Fruit fly (Drosophila melanogaster) whole organism, embryonic: ENCODE measurements around the gene CG14655.

ENCODE experiments used
- Asciz ChIP-seq: fragments of 200-800 bp; sonication (Bioruptor generic); optimal IDR thresholded peaks from 2 replicates; lab custom pipeline; 2017; ENCODE audit warnings: missing biosample characterization, mild to moderate bottlenecking, missing genetic modification characterization, missing genetic modification reagents
- Atf6 ChIP-seq: fragments of 200-800 bp; sonication (Bioruptor generic); IDR thresholded peaks from 2 replicates; pipeline ENCODE4 v1.3.6; 2022; ENCODE audit warnings: missing biosample characterization, missing genetic modification characterization
- CG10543 ChIP-seq: fragments of 200-800 bp; sonication (Bioruptor generic); optimal IDR thresholded peaks from 3 replicates; lab custom pipeline; 2017; ENCODE audit warnings: missing biosample characterization, mild to moderate bottlenecking, missing genetic modification characterization, moderate library complexity
- CG11456 ChIP-seq: fragments of 200-800 bp; sonication (Bioruptor generic); IDR thresholded peaks from 3 replicates; pipeline ENCODE4 v1.3.6; 2022; ENCODE audit warnings: missing biosample characterization, missing genetic modification characterization
- CG11695 ChIP-seq: fragments of 200-800 bp; sonication (Bioruptor generic); IDR thresholded peaks from 3 replicates; pipeline ENCODE4 v1.3.6; 2022; ENCODE audit warnings: missing biosample characterization, missing genetic modification characterization
- CG13123 ChIP-seq: fragments of 200-800 bp; sonication (Bioruptor generic); optimal IDR thresholded peaks from 2 replicates; lab custom pipeline; 2016; ENCODE audit warnings: missing biosample characterization, missing genetic modification characterization
- CG14050 ChIP-seq: fragments of 200-800 bp; sonication (Bioruptor generic); IDR thresholded peaks from 3 replicates; pipeline ENCODE4 v1.3.6; 2022; ENCODE audit warnings: missing biosample characterization, missing genetic modification characterization
- CG14965 ChIP-seq: fragments of 200-800 bp; sonication (Bioruptor generic); optimal IDR thresholded peaks from 2 replicates; lab custom pipeline; 2016; ENCODE audit warnings: missing biosample characterization, missing genetic modification characterization, borderline replicate concordance
- CG17361 ChIP-seq: fragments of 200-800 bp; sonication (Bioruptor generic); IDR thresholded peaks from 3 replicates; pipeline ENCODE4 v1.3.6; 2022; ENCODE audit warnings: missing biosample characterization, missing genetic modification characterization
- CG17912 ChIP-seq: fragments of 200-800 bp; sonication (Bioruptor generic); optimal IDR thresholded peaks from 2 replicates; lab custom pipeline; 2018; ENCODE audit warnings: missing biosample characterization, mild to moderate bottlenecking, missing genetic modification characterization
- CG2199 ChIP-seq: fragments of 200-800 bp; sonication (Bioruptor generic); IDR thresholded peaks from 3 replicates; pipeline ENCODE4 v1.3.6; 2022; ENCODE audit warnings: missing biosample characterization, missing genetic modification characterization
- CG2678 ChIP-seq: fragments of 200-800 bp; sonication (Bioruptor generic); optimal IDR thresholded peaks from 3 replicates; lab custom pipeline; 2019; ENCODE audit warnings: missing biosample characterization, mild to moderate bottlenecking, missing genetic modification characterization, moderate library complexity
- CG42726 ChIP-seq: fragments of 200-800 bp; sonication (Bioruptor generic); IDR thresholded peaks from 2 replicates; pipeline ENCODE4 v1.3.6; 2022; ENCODE audit warnings: missing biosample characterization, missing genetic modification characterization; ENCODE audit not compliant: partially characterized antibody
- CG7963 ChIP-seq: fragments of 200-800 bp; sonication (Bioruptor generic); IDR thresholded peaks from 3 replicates; pipeline ENCODE4 v1.3.6; 2022; ENCODE audit warnings: missing biosample characterization, missing genetic modification characterization; ENCODE audit not compliant: partially characterized antibody
- CG8281 ChIP-seq: fragments of 200-800 bp; sonication (Bioruptor generic); optimal IDR thresholded peaks from 2 replicates; lab custom pipeline; 2018; ENCODE audit warnings: missing biosample characterization, mild to moderate bottlenecking, missing genetic modification characterization, moderate library complexity
- CG9817 ChIP-seq: fragments of 200-800 bp; sonication (Bioruptor generic); optimal IDR thresholded peaks from 2 replicates; lab custom pipeline; 2018; ENCODE audit warnings: missing biosample characterization, mild to moderate bottlenecking, missing genetic modification characterization, moderate library complexity
- D ChIP-seq, 2 experiments: fragments of 200-800 bp in 1 of 2; fragments of >200 bp in 1 of 2; sonication (Bioruptor generic) in 1 of 2; optimal IDR thresholded peaks; 2 replicates in 1 of 2; 3 replicates in 1 of 2; lab custom pipeline; 2017; ENCODE audit warnings: mild to moderate bottlenecking in 1 of 2, missing biosample characterization in 1 of 2, missing genetic modification characterization in 1 of 2, missing genetic modification reagents in 1 of 2
- Dbx ChIP-seq: fragments of 200-800 bp; sonication (Bioruptor generic); IDR thresholded peaks from 3 replicates; pipeline ENCODE4 v1.3.6; 2022; ENCODE audit warnings: missing biosample characterization, missing genetic modification characterization
- Dp ChIP-seq: fragments of 200-800 bp; sonication (Bioruptor generic); optimal IDR thresholded peaks from 2 replicates; lab custom pipeline; 2018; ENCODE audit warnings: missing biosample characterization, mild to moderate bottlenecking, missing genetic modification characterization, moderate library complexity
- Ets97D ChIP-seq: fragments of 200-800 bp; sonication (Bioruptor generic); optimal IDR thresholded peaks from 3 replicates; lab custom pipeline; 2016; ENCODE audit warnings: missing biosample characterization, missing genetic modification characterization
- Gug ChIP-seq: fragments of 200-800 bp; sonication (Bioruptor generic); IDR thresholded peaks from 4 replicates; pipeline ENCODE4 v1.3.6; 2022; ENCODE audit warnings: missing biosample characterization, missing genetic modification characterization
- H15 ChIP-seq: fragments of 200-800 bp; sonication (Bioruptor generic); IDR thresholded peaks from 3 replicates; pipeline ENCODE4 v1.3.6; 2022; ENCODE audit warnings: missing biosample characterization, missing genetic modification characterization
- HLH3B ChIP-seq: fragments of 200-800 bp; sonication (Bioruptor generic); IDR thresholded peaks from 2 replicates; pipeline ENCODE4 v1.3.6; 2022; ENCODE audit warnings: missing biosample characterization, missing genetic modification characterization
- HLHmδ ChIP-seq: fragments of 200-800 bp; sonication (Bioruptor generic); optimal IDR thresholded peaks from 2 replicates; lab custom pipeline; 2018; ENCODE audit warnings: missing biosample characterization, mild to moderate bottlenecking, missing genetic modification characterization, moderate library complexity
- Kr ChIP-seq: fragments of 200-800 bp; sonication (Bioruptor generic); optimal IDR thresholded peaks from 2 replicates; lab custom pipeline; 2017; ENCODE audit warnings: missing biosample characterization, mild to moderate bottlenecking, missing genetic modification characterization
- Sry-δ ChIP-seq: fragments of 200-800 bp; sonication (Bioruptor generic); optimal IDR thresholded peaks from 2 replicates; lab custom pipeline; 2016; ENCODE audit warnings: missing biosample characterization, missing genetic modification characterization
- Ssrp ChIP-seq: fragments of 200-800 bp; sonication (Bioruptor generic); optimal IDR thresholded peaks from 2 replicates; lab custom pipeline; 2018; ENCODE audit warnings: missing biosample characterization, mild to moderate bottlenecking, missing genetic modification characterization, moderate library complexity
- Xrp1 ChIP-seq: fragments of 200-800 bp; sonication (Bioruptor generic); IDR thresholded peaks from 2 replicates; pipeline ENCODE4 v1.3.6; 2022; ENCODE audit warnings: missing biosample characterization, missing genetic modification characterization
- corto ChIP-seq: fragments of 200-800 bp; sonication (Bioruptor generic); optimal IDR thresholded peaks from 2 replicates; lab custom pipeline; 2016; ENCODE audit warnings: missing biosample characterization, mild to moderate bottlenecking, missing genetic modification characterization, moderate library complexity
- dan ChIP-seq: fragments of 200-800 bp; sonication (Bioruptor generic); IDR thresholded peaks from 2 replicates; pipeline ENCODE4 v1.3.6; 2022; ENCODE audit warnings: missing biosample characterization, missing genetic modification characterization
- disco-r ChIP-seq: fragments of 200-800 bp; sonication (Bioruptor generic); optimal IDR thresholded peaks from 2 replicates; lab custom pipeline; 2016; ENCODE audit warnings: missing biosample characterization, missing genetic modification characterization
- fd102C ChIP-seq: fragments of 200-800 bp; sonication (Bioruptor generic); optimal IDR thresholded peaks from 2 replicates; lab custom pipeline; 2018; ENCODE audit warnings: missing biosample characterization, mild to moderate bottlenecking, missing genetic modification characterization, moderate library complexity
- ftz-f1 ChIP-seq: fragments of 200-800 bp; sonication (Bioruptor generic); optimal IDR thresholded peaks from 2 replicates; lab custom pipeline; 2016; ENCODE audit warnings: missing biosample characterization, missing genetic modification characterization
- fu2 ChIP-seq: fragments of 200-800 bp; sonication (Bioruptor generic); optimal IDR thresholded peaks from 2 replicates; lab custom pipeline; 2016; ENCODE audit warnings: missing biosample characterization, missing genetic modification characterization
- grn ChIP-seq: fragments of 200-800 bp; sonication (Bioruptor generic); optimal IDR thresholded peaks from 3 replicates; lab custom pipeline; 2017; ENCODE audit warnings: missing biosample characterization, missing genetic modification characterization
- gsb-n ChIP-seq: fragments of 200-800 bp; sonication (Bioruptor generic); optimal IDR thresholded peaks from 3 replicates; lab custom pipeline; 2018; ENCODE audit warnings: missing biosample characterization, mild to moderate bottlenecking, missing genetic modification characterization
- ham ChIP-seq: fragments of 200-800 bp; sonication (Bioruptor generic); IDR thresholded peaks from 2 replicates; pipeline ENCODE4 v1.3.6; 2022; ENCODE audit warnings: missing biosample characterization, missing genetic modification characterization
- hbn ChIP-seq: fragments of 200-800 bp; sonication (Bioruptor generic); IDR thresholded peaks from 2 replicates; pipeline ENCODE4 v1.3.6; 2022; ENCODE audit warnings: missing biosample characterization, missing genetic modification characterization; ENCODE audit not compliant: partially characterized antibody
- her ChIP-seq: fragments of 200-800 bp; sonication (Bioruptor generic); optimal IDR thresholded peaks from 2 replicates; lab custom pipeline; 2016; ENCODE audit warnings: missing biosample characterization, missing genetic modification characterization
- hth ChIP-seq: fragments of >200 bp; optimal IDR thresholded peaks from 2 replicates; lab custom pipeline; 2017; ENCODE audit warnings: inconsistent platforms
- knrl ChIP-seq: fragments of 200-800 bp; sonication (Bioruptor generic); IDR thresholded peaks from 3 replicates; pipeline ENCODE4 v1.3.6; 2022; ENCODE audit warnings: missing biosample characterization, missing genetic modification characterization; ENCODE audit not compliant: partially characterized antibody
- lbe ChIP-seq: fragments of 200-800 bp; sonication (Bioruptor generic); optimal IDR thresholded peaks from 2 replicates; lab custom pipeline; 2016; ENCODE audit warnings: missing biosample characterization, mild to moderate bottlenecking, missing genetic modification characterization
- maf-S ChIP-seq: fragments of 200-800 bp; sonication (Bioruptor generic); optimal IDR thresholded peaks from 2 replicates; lab custom pipeline; 2016; ENCODE audit warnings: missing biosample characterization, missing genetic modification characterization
- pnt ChIP-seq: fragments of 200-800 bp; sonication (Bioruptor generic); optimal IDR thresholded peaks from 3 replicates; lab custom pipeline; 2016; ENCODE audit warnings: missing biosample characterization, missing genetic modification characterization
- row ChIP-seq: fragments of 200-800 bp; sonication (Bioruptor generic); IDR thresholded peaks from 3 replicates; pipeline ENCODE4 v1.3.6; 2022; ENCODE audit warnings: missing biosample characterization, missing genetic modification characterization
- sd ChIP-seq: fragments of 200-800 bp; sonication (Bioruptor generic); optimal IDR thresholded peaks from 3 replicates; lab custom pipeline; 2018; ENCODE audit warnings: missing biosample characterization, mild to moderate bottlenecking, missing genetic modification characterization, moderate library complexity
- sima ChIP-seq: fragments of 200-800 bp; sonication (Bioruptor generic); optimal IDR thresholded peaks from 2 replicates; lab custom pipeline; 2016; ENCODE audit warnings: missing biosample characterization, missing genetic modification characterization
- stwl ChIP-seq: fragments of 200-800 bp; sonication (Bioruptor generic); optimal IDR thresholded peaks from 3 replicates; lab custom pipeline; 2018; ENCODE audit warnings: missing biosample characterization, mild to moderate bottlenecking, missing genetic modification characterization, moderate library complexity
- tna ChIP-seq: fragments of 200-800 bp; sonication (Bioruptor generic); IDR thresholded peaks from 2 replicates; pipeline ENCODE4 v1.3.6; 2022; ENCODE audit warnings: missing biosample characterization, missing genetic modification characterization; ENCODE audit not compliant: partially characterized antibody
- toy ChIP-seq: fragments of 200-800 bp; sonication (Bioruptor generic); IDR thresholded peaks from 2 replicates; pipeline ENCODE4 v1.3.6; 2022; ENCODE audit warnings: missing biosample characterization, missing genetic modification characterization
- ttk ChIP-seq: fragments of 200-800 bp; sonication (Bioruptor generic); IDR thresholded peaks from 2 replicates; pipeline ENCODE4 v2.1.2; 2022; ENCODE audit warnings: missing biosample characterization, missing genetic modification characterization
- vfl ChIP-seq: fragments of 200-800 bp; sonication (Bioruptor generic); optimal IDR thresholded peaks from 2 replicates; lab custom pipeline; 2016; ENCODE audit warnings: missing biosample characterization, missing genetic modification characterization

CG14655 gene

dm6 chr3R:4731006-4731405 is 49.1 kb downstream of the CG14655 start (continued):
- TF ChIP-seq ftz-f1 (GFP tag; lab: Kevin White, UChicago) (no peak), HLH3B (GFP tag; lab: Robert Waterston, UW) (no peak), Asciz (GFP tag; lab: Kevin White, UChicago) (no peak), CG7963 (GFP tag; lab: Robert Waterston, UW) (no peak), CG8281 (tag; lab: Kevin White, UChicago) (no peak), vfl (GFP tag; lab: Kevin White, UChicago) (no peak), CG14965 (GFP tag; lab: Kevin White, UChicago) (no peak), CG2678 (peak; percentile 11), hbn (GFP tag; lab: Robert Waterston, UW) (no peak), Ssrp (tag; lab: Kevin White, UChicago) (no peak), corto (GFP tag; lab: Kevin White, UChicago) (no peak), CG17361 (no peak), Atf6 (GFP tag; lab: Robert Waterston, UW) (no peak), knrl (GFP tag; lab: Robert Waterston, UW) (no peak), her (GFP tag; lab: Kevin White, UChicago) (no peak), toy (GFP tag; lab: Robert Waterston, UW) (no peak), dan (no peak), CG14050 (GFP tag; lab: Robert Waterston, UW) (no peak), H15 (no peak), Xrp1 (GFP tag; lab: Robert Waterston, UW) (peak; percentile 37; the same call in 1 of the 2 replicates), pnt (GFP tag; lab: Kevin White, UChicago) (no peak), Dbx (GFP tag; lab: Robert Waterston, UW) (no peak), Gug (GFP tag; lab: Robert Waterston, UW) (no peak), Kr (GFP tag; lab: Kevin White, UChicago) (no peak), CG11456 (no peak), ham (GFP tag; lab: Robert Waterston, UW) (no peak), CG10543 (GFP tag; lab: Kevin White, UChicago) (no peak), Sry-δ (GFP tag; lab: Kevin White, UChicago) (no peak), hth (lab: Kevin White, UChicago) (no peak), stwl (tag; lab: Kevin White, UChicago) (no peak), row (GFP tag; lab: Robert Waterston, UW) (peak; percentile 32; the same call in 2 of the 3 replicates), sima (GFP tag; lab: Kevin White, UChicago) (no peak), lbe (GFP tag; lab: Kevin White, UChicago) (no peak), disco-r (GFP tag; lab: Kevin White, UChicago) (no peak), grn (GFP tag; lab: Kevin White, UChicago) (no peak), CG17912 (GFP tag; lab: Kevin White, UChicago) (no peak), CG42726 (GFP tag; lab: Robert Waterston, UW) (no peak), CG13123 (GFP tag; lab: Kevin White, UChicago) (no peak), maf-S (GFP tag; lab: Kevin White, UChicago) (no peak), fu2 (GFP tag; lab: Kevin White, UChicago) (no peak), CG11695 (GFP tag; lab: Robert Waterston, UW) (no peak), HLHmδ (no peak), Ets97D (GFP tag; lab: Kevin White, UChicago) (no peak), Dp (GFP tag; lab: Kevin White, UChicago) (no peak), ttk (no peak), tna (GFP tag; lab: Robert Waterston, UW) (no peak), gsb-n (tag; lab: Kevin White, UChicago) (peak; percentile 27), CG9817 (tag; lab: Kevin White, UChicago) (no peak), sd (tag; lab: Kevin White, UChicago) (no peak), fd102C (no peak), CG2199 (no peak), D (optimal IDR thresholded peaks at IDR 0.05; lab: Kevin White, UChicago) (no peak), D (GFP tag; optimal IDR thresholded peaks at IDR 0.05; lab: Kevin White, UChicago) (no peak)
